Worm (Caenorhabditis elegans) whole organism, young adult: ENCODE data around the gene sre-45.

ENCODE experiments used
- K12H6.12 ChIP-seq: fragments of 200-800 bp; sonication (Bioruptor generic); optimal IDR thresholded peaks from 2 replicates; lab custom pipeline; 2018; ENCODE audit warnings: mild to moderate bottlenecking, missing genetic modification characterization, missing compliant biosample characterization
- ama-1 ChIP-seq, 3 experiments: fragments of 150-350 bp in 1 of 3; sonication (generic microtip) in 2 of 3; optimal IDR thresholded peaks; 2 replicates each; lab custom pipeline; 2014 to 2018; ENCODE audit warnings: missing biosample characterization in 2 of 3, missing genetic modification characterization in 2 of 3, missing genetic modification reagents in 2 of 3
- ccch-3 ChIP-seq: fragments of 200-800 bp; sonication (Bioruptor generic); optimal IDR thresholded peaks from 2 replicates; lab custom pipeline; 2018; ENCODE audit warnings: mild to moderate bottlenecking, missing genetic modification characterization, missing compliant biosample characterization
- ceh-91 ChIP-seq: fragments of 200-800 bp; sonication (Bioruptor generic); IDR thresholded peaks from 2 replicates; pipeline ENCODE4 v1.3.6; 2022; ENCODE audit warnings: missing genetic modification reagents, missing genetic modification characterization, missing compliant biosample characterization
- ets-4 ChIP-seq: fragments of 200-800 bp; sonication (Bioruptor generic); optimal IDR thresholded peaks from 2 replicates; lab custom pipeline; 2018; ENCODE audit warnings: mild to moderate bottlenecking, missing genetic modification characterization, missing compliant biosample characterization
- him-1 ChIP-seq: sonication (generic microtip); optimal IDR thresholded peaks from 2 replicates; lab custom pipeline; 2016; ENCODE audit warnings: missing genotype, missing genetic modification reagents, missing genetic modification characterization, missing compliant biosample characterization
- lag-1 ChIP-seq: fragments of 200-800 bp; sonication (Bioruptor generic); IDR thresholded peaks from 2 replicates; pipeline ENCODE4 v1.3.6; 2022; ENCODE audit warnings: missing genetic modification reagents, missing genetic modification characterization, missing compliant biosample characterization
- mcd-1 ChIP-seq: fragments of 200-800 bp; sonication (Bioruptor generic); IDR thresholded peaks from 2 replicates; pipeline ENCODE4 v1.3.6; 2022; ENCODE audit warnings: missing genetic modification reagents, missing genetic modification characterization, missing compliant biosample characterization
- nfya-1 ChIP-seq: sonication (generic microtip); optimal IDR thresholded peaks from 2 replicates; lab custom pipeline; 2017; ENCODE audit warnings: antibody characterized with exemption, missing compliant biosample characterization, missing genetic modification characterization, borderline replicate concordance; ENCODE audit not compliant: insufficient read depth
- rec-8 ChIP-seq, 2 experiments: sonication (generic microtip); optimal IDR thresholded peaks; 2 replicates each; lab custom pipeline; 2016; ENCODE audit warnings: mild to moderate bottlenecking in 2 of 2, missing genetic modification characterization in 2 of 2, missing genetic modification reagents in 2 of 2, missing genotype in 2 of 2, missing biosample characterization in 1 of 2, missing compliant biosample characterization in 1 of 2, moderate library complexity in 1 of 2
- sdz-38 ChIP-seq: sonication (generic microtip); optimal IDR thresholded peaks from 2 replicates; lab custom pipeline; 2016; ENCODE audit warnings: missing genotype, missing genetic modification characterization, missing compliant biosample characterization
- sea-2 ChIP-seq: fragments of 200-800 bp; sonication (Bioruptor generic); IDR thresholded peaks from 2 replicates; pipeline ENCODE4 v1.3.6; 2022; ENCODE audit warnings: missing genetic modification characterization, missing compliant biosample characterization
- unc-62 ChIP-seq: fragments of 150-350 bp; optimal IDR thresholded peaks from 2 replicates; lab custom pipeline; 2014; ENCODE audit warnings: missing biosample characterization, missing genetic modification reagents, missing genetic modification characterization

DNA sequence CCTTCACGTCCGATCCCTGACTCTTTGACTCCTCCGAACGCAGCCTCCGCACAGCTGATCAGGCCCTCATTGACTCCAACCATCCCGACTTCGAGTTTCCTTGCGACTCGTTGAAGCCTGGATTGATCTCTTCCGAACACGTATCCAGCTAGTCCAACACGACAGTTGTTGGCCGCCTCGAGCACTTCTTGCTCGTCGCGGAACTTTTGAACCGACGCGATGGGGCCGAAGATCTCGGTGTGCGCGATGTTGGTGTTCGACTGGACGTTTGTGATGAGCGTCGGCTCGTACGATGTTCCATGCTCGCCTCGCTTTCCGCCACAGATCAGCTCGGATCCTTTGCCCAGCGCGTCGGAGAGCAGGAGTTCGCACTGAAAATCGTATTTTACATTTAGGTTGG, 30.1 kb upstream of the sre-45 start:
- TF ChIP-seq ccch-3 (GFP tag; lab: Kevin White, UChicago) (no peak), unc-62 (no peak), ama-1 (optimal IDR thresholded peaks at IDR 0.05; lab: Kevin White, UChicago) (no peak), ama-1 (GFP tag; optimal IDR thresholded peaks at IDR 0.05; lab: Kevin White, UChicago) (no peak), K12H6.12 (tag; lab: Kevin White, UChicago) (no peak), ets-4 (GFP tag; lab: Kevin White, UChicago) (no peak), rec-8 (tag; optimal IDR thresholded peaks at IDR 0.05; lab: Kevin White, UChicago) (no peak), lag-1 (GFP tag; lab: Robert Waterston, UW) (no peak), nfya-1 (tag; lab: Kevin White, UChicago) (no peak), him-1 (tag; lab: Kevin White, UChicago) (no peak), mcd-1 (GFP tag; lab: Robert Waterston, UW) (no peak; the same call in 1 of the 2 replicates), sdz-38 (tag; lab: Kevin White, UChicago) (no peak), sea-2 (GFP tag; lab: Robert Waterston, UW) (no peak), ceh-91 (GFP tag; lab: Robert Waterston, UW) (no peak)
